Fruit fly (Drosophila melanogaster) whole organism, embryonic: ENCODE data around the gene CG10337.
A peak's percentile ranks its signal among the peaks of the same experiment; 100 is the strongest.

Experiments
- Aef1 ChIP-seq: fragments of 200-800 bp; sonication (Bioruptor generic); IDR thresholded peaks from 3 replicates; pipeline ENCODE4 v1.3.6; 2022; ENCODE audit warnings: missing biosample characterization, missing genetic modification characterization
- Awh ChIP-seq: fragments of 200-800 bp; sonication (Bioruptor generic); IDR thresholded peaks from 2 replicates; pipeline ENCODE4, ENCODE4 v1.3.6; 2022; ENCODE audit warnings: missing biosample characterization, missing genetic modification characterization
- Blimp-1 ChIP-seq: fragments of 200-800 bp; sonication (Bioruptor generic); optimal IDR thresholded peaks from 3 replicates; lab custom pipeline; 2018; ENCODE audit warnings: missing biosample characterization, missing genetic modification characterization, mild to moderate bottlenecking, moderate library complexity, missing genetic modification reagents
- Bteb2 ChIP-seq: fragments of 200-800 bp; sonication (Bioruptor generic); optimal IDR thresholded peaks from 2 replicates; lab custom pipeline; 2016; ENCODE audit warnings: missing biosample characterization, missing genetic modification characterization
- CG10431 ChIP-seq: fragments of 200-800 bp; sonication (Bioruptor generic); optimal IDR thresholded peaks from 3 replicates; lab custom pipeline; 2018; ENCODE audit warnings: missing biosample characterization, mild to moderate bottlenecking, missing genetic modification characterization
- CG10565 ChIP-seq: fragments of 200-800 bp; sonication (Bioruptor generic); optimal IDR thresholded peaks from 3 replicates; lab custom pipeline; 2016; ENCODE audit warnings: missing biosample characterization, mild to moderate bottlenecking, missing genetic modification characterization
- CG12071 ChIP-seq: fragments of 200-800 bp; sonication (Bioruptor generic); optimal IDR thresholded peaks from 3 replicates; lab custom pipeline; 2018; ENCODE audit warnings: missing biosample characterization, mild to moderate bottlenecking, missing genetic modification characterization
- CG13287 ChIP-seq: fragments of 200-800 bp; sonication (Bioruptor generic); IDR thresholded peaks from 2 replicates; pipeline ENCODE4 v1.3.6; 2022; ENCODE audit warnings: missing biosample characterization, missing genetic modification characterization; ENCODE audit not compliant: partially characterized antibody
- CG13894 ChIP-seq: fragments of 200-800 bp; sonication (Bioruptor generic); optimal IDR thresholded peaks from 3 replicates; lab custom pipeline; 2018; ENCODE audit warnings: missing biosample characterization, mild to moderate bottlenecking, missing genetic modification characterization, moderate library complexity
- CG15514 ChIP-seq: fragments of 200-800 bp; sonication (Bioruptor generic); optimal IDR thresholded peaks from 3 replicates; lab custom pipeline; 2017; ENCODE audit warnings: missing biosample characterization, missing genetic modification characterization, mild to moderate bottlenecking, moderate library complexity, missing genetic modification reagents
- CG16863 ChIP-seq: fragments of 200-800 bp; sonication (Bioruptor generic); optimal IDR thresholded peaks from 3 replicates; lab custom pipeline; 2016; ENCODE audit warnings: missing biosample characterization, missing genetic modification characterization
- CG2712 ChIP-seq: fragments of 200-800 bp; optimal IDR thresholded peaks from 3 replicates; lab custom pipeline; 2019; ENCODE audit warnings: missing biosample characterization, mild to moderate bottlenecking, missing genetic modification characterization, moderate library complexity
- CG30403 ChIP-seq: fragments of 200-800 bp; sonication (Bioruptor generic); optimal IDR thresholded peaks from 3 replicates; lab custom pipeline; 2016; ENCODE audit warnings: missing biosample characterization, missing genetic modification characterization
- CG32767 ChIP-seq: fragments of 200-800 bp; sonication (Bioruptor generic); IDR thresholded peaks from 2 replicates; pipeline ENCODE4 v1.3.6; 2022; ENCODE audit warnings: missing biosample characterization, missing genetic modification characterization
- CG5180 ChIP-seq: fragments of 200-800 bp; sonication (Bioruptor generic); optimal IDR thresholded peaks from 3 replicates; lab custom pipeline; 2017; ENCODE audit warnings: missing biosample characterization, missing genetic modification characterization, mild to moderate bottlenecking, moderate library complexity, missing genetic modification reagents
- CG6654 ChIP-seq: fragments of 200-800 bp; sonication (Bioruptor generic); optimal IDR thresholded peaks from 2 replicates; lab custom pipeline; 2017; ENCODE audit warnings: missing biosample characterization, mild to moderate bottlenecking, missing genetic modification characterization
- CG6765 ChIP-seq: fragments of 200-800 bp; sonication (Bioruptor generic); optimal IDR thresholded peaks from 3 replicates; lab custom pipeline; 2017; ENCODE audit warnings: missing biosample characterization, mild to moderate bottlenecking, missing genetic modification characterization
- CG7987 ChIP-seq: fragments of 200-800 bp; sonication (Bioruptor generic); optimal IDR thresholded peaks from 2 replicates; lab custom pipeline; 2018; ENCODE audit warnings: missing biosample characterization, mild to moderate bottlenecking, missing genetic modification characterization, moderate library complexity
- CG8478 ChIP-seq: fragments of >200 bp; optimal IDR thresholded peaks from 2 replicates; lab custom pipeline; 2018
- D19B ChIP-seq: fragments of 200-800 bp; sonication (Bioruptor generic); optimal IDR thresholded peaks from 2 replicates; lab custom pipeline; 2017; ENCODE audit warnings: missing biosample characterization, mild to moderate bottlenecking, missing genetic modification characterization
- Dad ChIP-seq: fragments of 200-800 bp; sonication (Bioruptor generic); optimal IDR thresholded peaks from 3 replicates; lab custom pipeline; 2016; ENCODE audit warnings: missing biosample characterization, missing genetic modification characterization
- Doc2 ChIP-seq: fragments of 200-800 bp; sonication (Bioruptor generic); IDR thresholded peaks from 2 replicates; pipeline ENCODE4 v1.3.6; 2022; ENCODE audit warnings: missing biosample characterization, missing genetic modification characterization
- Dp ChIP-seq: fragments of 200-800 bp; sonication (Bioruptor generic); optimal IDR thresholded peaks from 2 replicates; lab custom pipeline; 2018; ENCODE audit warnings: missing biosample characterization, mild to moderate bottlenecking, missing genetic modification characterization, moderate library complexity
- Dref ChIP-seq: fragments of 200-800 bp; sonication (Bioruptor generic); IDR thresholded peaks from 2 replicates; pipeline ENCODE4 v1.3.6; 2022; ENCODE audit warnings: missing biosample characterization, missing genetic modification characterization
- Elba2 ChIP-seq: fragments of 200-800 bp; sonication (Bioruptor generic); optimal IDR thresholded peaks from 3 replicates; lab custom pipeline; 2016; ENCODE audit warnings: missing biosample characterization, missing genetic modification characterization
- GATAe ChIP-seq: fragments of 200-800 bp; sonication (Bioruptor generic); conservative IDR thresholded peaks from 2 replicates; pipeline ENCODE4 v1.3.6; 2022; ENCODE audit warnings: missing biosample characterization, missing genetic modification characterization
- Gug ChIP-seq: fragments of 200-800 bp; sonication (Bioruptor generic); IDR thresholded peaks from 4 replicates; pipeline ENCODE4 v1.3.6; 2022; ENCODE audit warnings: missing biosample characterization, missing genetic modification characterization
- HLH4C ChIP-seq: fragments of 200-800 bp; sonication (Bioruptor generic); IDR thresholded peaks from 3 replicates; pipeline ENCODE4 v1.3.6; 2022; ENCODE audit warnings: missing biosample characterization, missing genetic modification characterization; ENCODE audit not compliant: partially characterized antibody
- MBD-R2 ChIP-seq: fragments of 200-800 bp; sonication (Bioruptor generic); IDR thresholded peaks from 2 replicates; pipeline ENCODE4 v1.3.6; 2022; ENCODE audit warnings: missing biosample characterization, missing genetic modification characterization
- NC2α ChIP-seq: fragments of 200-800 bp; sonication (Bioruptor generic); optimal IDR thresholded peaks from 2 replicates; lab custom pipeline; 2016; ENCODE audit warnings: missing biosample characterization, missing genetic modification characterization
- PHDP ChIP-seq: fragments of 200-800 bp; sonication (Bioruptor generic); optimal IDR thresholded peaks from 3 replicates; lab custom pipeline; 2018; ENCODE audit warnings: missing biosample characterization, mild to moderate bottlenecking, missing genetic modification characterization, moderate library complexity
- Sry-β ChIP-seq: fragments of 200-800 bp; sonication (Bioruptor generic); optimal IDR thresholded peaks from 2 replicates; lab custom pipeline; 2018; ENCODE audit warnings: missing biosample characterization, mild to moderate bottlenecking, missing genetic modification characterization, moderate library complexity
- Stat92E ChIP-seq, 3 experiments: fragments of >200 bp in 2 of 3; fragments of 200-800 bp in 1 of 3; sonication (Bioruptor generic) in 1 of 3; optimal IDR thresholded peaks; 2 replicates each; lab custom pipeline; 2017 to 2019; ENCODE audit warnings: missing biosample characterization in 3 of 3, missing genetic modification characterization in 3 of 3, mild to moderate bottlenecking in 1 of 3, moderate library complexity in 1 of 3
- Trl ChIP-seq, 3 experiments: fragments of >200 bp in 2 of 3; fragments of 200-800 bp in 1 of 3; sonication (Bioruptor generic) in 1 of 3; optimal IDR thresholded peaks; 2 replicates in 1 of 3; 3 replicates in 2 of 3; lab custom pipeline; 2016 to 2017; ENCODE audit warnings: missing biosample characterization in 1 of 3, missing genetic modification characterization in 1 of 3
- Usf ChIP-seq: fragments of 200-800 bp; sonication (Bioruptor generic); optimal IDR thresholded peaks from 2 replicates; lab custom pipeline; 2017; ENCODE audit warnings: missing genotype, missing biosample characterization, missing genetic modification characterization
- YL-1 ChIP-seq: fragments of 200-800 bp; sonication (Bioruptor generic); optimal IDR thresholded peaks from 3 replicates; lab custom pipeline; 2017; ENCODE audit warnings: missing biosample characterization, mild to moderate bottlenecking, missing genetic modification characterization
- ab ChIP-seq: fragments of 200-800 bp; sonication (Bioruptor generic); optimal IDR thresholded peaks from 2 replicates; lab custom pipeline; 2016; ENCODE audit warnings: missing biosample characterization, missing genetic modification characterization
- aop ChIP-seq: fragments of 200-800 bp; sonication (Bioruptor generic); IDR thresholded peaks from 2 replicates; pipeline ENCODE4 v1.3.6; 2022; ENCODE audit warnings: missing biosample characterization, missing genetic modification characterization
- az2 ChIP-seq: fragments of 200-800 bp; sonication (Bioruptor generic); optimal IDR thresholded peaks from 3 replicates; lab custom pipeline; 2016; ENCODE audit warnings: missing biosample characterization, missing genetic modification characterization
- crp ChIP-seq, 2 experiments: fragments of 200-800 bp; sonication (Bioruptor generic); optimal IDR thresholded peaks; 2 replicates in 1 of 2; 3 replicates in 1 of 2; lab custom pipeline; 2017; ENCODE audit warnings: missing biosample characterization in 2 of 2, missing genetic modification characterization in 2 of 2, mild to moderate bottlenecking in 1 of 2, moderate library complexity in 1 of 2
- dmrt11E ChIP-seq: fragments of 200-800 bp; sonication (Bioruptor generic); optimal IDR thresholded peaks from 3 replicates; lab custom pipeline; 2018; ENCODE audit warnings: missing biosample characterization, mild to moderate bottlenecking, missing genetic modification characterization, moderate library complexity
- fd3F ChIP-seq: fragments of 200-800 bp; sonication (Bioruptor generic); optimal IDR thresholded peaks from 2 replicates; lab custom pipeline; 2018; ENCODE audit warnings: missing biosample characterization, mild to moderate bottlenecking, missing genetic modification characterization, moderate library complexity
- fru ChIP-seq: fragments of >200 bp; optimal IDR thresholded peaks from 2 replicates; lab custom pipeline; 2017
- gro ChIP-seq: fragments of 200-800 bp; sonication (Bioruptor generic); optimal IDR thresholded peaks from 2 replicates; lab custom pipeline; 2016; ENCODE audit warnings: missing biosample characterization, missing genetic modification characterization
- pan ChIP-seq, 4 experiments: fragments of >200 bp in 3 of 4; fragments of 200-800 bp in 1 of 4; sonication (Bioruptor generic) in 1 of 4; optimal IDR thresholded peaks in 3 of 4; IDR thresholded peaks in 1 of 4; 2 replicates each; pipeline versions ENCODE4 v1.3.6 to Lab custom; 2017 to 2022; ENCODE audit warnings: missing biosample characterization in 2 of 4, missing genetic modification characterization in 2 of 4, mixed read lengths in 1 of 4
- ro ChIP-seq: fragments of 200-800 bp; sonication (Bioruptor generic); IDR thresholded peaks from 2 replicates; pipeline ENCODE4 v1.3.6; 2022; ENCODE audit warnings: missing biosample characterization, missing genetic modification characterization
- sd ChIP-seq: fragments of 200-800 bp; sonication (Bioruptor generic); optimal IDR thresholded peaks from 3 replicates; lab custom pipeline; 2018; ENCODE audit warnings: missing biosample characterization, mild to moderate bottlenecking, missing genetic modification characterization, moderate library complexity
- sima ChIP-seq: fragments of 200-800 bp; sonication (Bioruptor generic); optimal IDR thresholded peaks from 2 replicates; lab custom pipeline; 2016; ENCODE audit warnings: missing biosample characterization, missing genetic modification characterization
- zfh2 ChIP-seq: fragments of 200-800 bp; sonication (Bioruptor generic); optimal IDR thresholded peaks from 2 replicates; lab custom pipeline; 2016; ENCODE audit warnings: missing biosample characterization, missing genetic modification characterization

Gene CG10337

DNA sequence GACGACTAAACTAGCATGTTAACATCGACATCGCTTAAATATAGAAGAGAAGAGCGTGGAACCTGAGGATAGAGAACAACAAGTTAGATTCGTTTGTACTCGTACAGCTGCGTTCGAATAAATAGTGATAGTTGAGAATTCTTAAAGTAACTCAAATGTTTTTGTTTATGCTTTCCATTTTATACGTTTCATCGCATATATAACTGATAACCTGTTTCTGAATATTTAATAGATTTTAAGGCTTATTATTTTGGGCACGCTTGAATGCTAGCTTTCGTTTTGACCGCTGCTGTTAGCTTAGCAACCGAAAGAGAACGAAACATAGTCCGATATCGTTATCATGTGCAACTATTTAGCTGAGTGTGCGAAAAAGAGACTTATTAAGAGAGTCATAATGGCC lies 18.5 kb downstream of the CG10337 start (continued):
- TF ChIP-seq CG5180 (no peak), crp (GFP tag; optimal IDR thresholded peaks at IDR 0.05; lab: Kevin White, UChicago) (peak in 1 of 2 experiments; percentile 54), PHDP (tag; lab: Kevin White, UChicago) (peak; percentile 98), Bteb2 (GFP tag; lab: Kevin White, UChicago) (peak; percentile 97), sima (GFP tag; lab: Kevin White, UChicago) (peak; percentile 84), Dref (GFP tag; lab: Robert Waterston, UW) (peak; percentile 42), dmrt11E (tag; lab: Kevin White, UChicago) (peak; percentile 64), CG10431 (GFP tag; lab: Kevin White, UChicago) (peak; percentile 15), fd3F (GFP tag; lab: Kevin White, UChicago) (peak; percentile 97), Sry-β (GFP tag; lab: Kevin White, UChicago) (no peak), CG13894 (tag; lab: Kevin White, UChicago) (peak; percentile 98), Awh (GFP tag; lab: Robert Waterston, UW) (peak; percentile 82), Aef1 (GFP tag; lab: Robert Waterston, UW) (peak; percentile 96), MBD-R2 (peak; percentile 98), zfh2 (peak; percentile 97), Doc2 (peak; percentile 72), ab (GFP tag; lab: Kevin White, UChicago) (peak; percentile 88), CG7987 (GFP tag; lab: Kevin White, UChicago) (peak; percentile 91), Gug (GFP tag; lab: Robert Waterston, UW) (peak; percentile 93), CG10565 (GFP tag; lab: Kevin White, UChicago) (peak; percentile 51), CG2712 (tag; lab: Kevin White, UChicago) (peak; percentile 91), fru (lab: Kevin White, UChicago) (no peak), pan (optimal IDR thresholded peaks at IDR 0.05; lab: Kevin White, UChicago) (no peak), pan (GFP tag; optimal IDR thresholded peaks at IDR 0.05 in 1 of 2, IDR thresholded peaks at IDR 0.05 in 1 of 2) (peak in 1 of 2 experiments; percentile 98), ro (GFP tag; lab: Robert Waterston, UW) (peak; percentile 81), CG30403 (peak; percentile 96), sd (peak; percentile 94), gro (GFP tag; lab: Kevin White, UChicago) (peak; percentile 98), HLH4C (GFP tag; lab: Robert Waterston, UW) (no peak), Elba2 (GFP tag; lab: Kevin White, UChicago) (no peak), Blimp-1 (GFP tag; lab: Kevin White, UChicago) (peak; percentile 82), Dad (GFP tag; lab: Kevin White, UChicago) (peak; percentile 86), CG15514 (GFP tag; lab: Kevin White, UChicago) (peak; percentile 94), CG6765 (GFP tag; lab: Kevin White, UChicago) (peak; percentile 96), Usf (GFP tag; lab: Kevin White, UChicago) (peak; percentile 94), Trl (optimal IDR thresholded peaks at IDR 0.05; lab: Kevin White, UChicago) (peak in 1 of 2 experiments; percentile 82), Trl (GFP tag; optimal IDR thresholded peaks at IDR 0.05; lab: Kevin White, UChicago) (peak; percentile 90), CG12071 (GFP tag; lab: Kevin White, UChicago) (peak; percentile 96), aop (GFP tag; lab: Robert Waterston, UW) (no peak; the same call in 1 of the 2 replicates), YL-1 (peak; percentile 74), CG6654 (peak; percentile 71), CG13287 (GFP tag; lab: Robert Waterston, UW) (peak; percentile 58; the same call in 1 of the 2 replicates), CG32767 (GFP tag; lab: Robert Waterston, UW) (peak; percentile 93), Stat92E (GFP tag; optimal IDR thresholded peaks at IDR 0.05; lab: Kevin White, UChicago) (no peak), NC2α (GFP tag; lab: Kevin White, UChicago) (peak; percentile 76), CG16863 (peak; percentile 89), GATAe (peak; percentile 95), CG8478 (lab: Kevin White, UChicago) (no peak), az2 (peak; percentile 88), D19B (peak; percentile 93), Dp (GFP tag; lab: Kevin White, UChicago) (peak; percentile 5)
